Fruit fly (Drosophila melanogaster) whole organism, pupa: ENCODE results near the gene Usp14.

Experiments used
- CG12605 ChIP-seq: fragments of 200-800 bp; sonication (Bioruptor generic); IDR thresholded peaks from 2 replicates; pipeline ENCODE4 v1.3.6; 2022; ENCODE audit warnings: missing biosample characterization, missing genetic modification characterization
- CG13204 ChIP-seq: fragments of 200-800 bp; sonication (Bioruptor generic); optimal IDR thresholded peaks from 2 replicates; lab custom pipeline; 2018; ENCODE audit warnings: missing biosample characterization, mild to moderate bottlenecking, missing genetic modification characterization, moderate library complexity
- CG14655 ChIP-seq: fragments of 200-800 bp; sonication (Bioruptor generic); optimal IDR thresholded peaks from 3 replicates; lab custom pipeline; 2017; ENCODE audit warnings: mild to moderate bottlenecking, missing biosample characterization, missing genetic modification reagents, missing genetic modification characterization
- CG15710 ChIP-seq: fragments of 200-800 bp; sonication (Bioruptor generic); optimal IDR thresholded peaks from 2 replicates; lab custom pipeline; 2018; ENCODE audit warnings: missing biosample characterization, mild to moderate bottlenecking, missing genetic modification characterization, moderate library complexity
- CG17806 ChIP-seq: fragments of 200-800 bp; sonication (Bioruptor generic); optimal IDR thresholded peaks from 2 replicates; lab custom pipeline; 2018; ENCODE audit warnings: missing biosample characterization, mild to moderate bottlenecking, missing genetic modification characterization, moderate library complexity
- CG32121 ChIP-seq: fragments of 200-800 bp; sonication (Bioruptor generic); IDR thresholded peaks from 2 replicates; pipeline ENCODE4 v1.3.6; 2022; ENCODE audit warnings: missing biosample characterization, missing genetic modification characterization
- CG8159 ChIP-seq: fragments of 200-800 bp; sonication (Bioruptor generic); optimal IDR thresholded peaks from 3 replicates; lab custom pipeline; 2018; ENCODE audit warnings: missing biosample characterization, mild to moderate bottlenecking, missing genetic modification characterization, moderate library complexity
- CG9948 ChIP-seq: fragments of 200-800 bp; sonication (Bioruptor generic); optimal IDR thresholded peaks from 2 replicates; lab custom pipeline; 2018; ENCODE audit warnings: missing biosample characterization, mild to moderate bottlenecking, missing genetic modification characterization, moderate library complexity
- EcR ChIP-seq: fragments of 200-800 bp; sonication (Bioruptor generic); optimal IDR thresholded peaks from 3 replicates; lab custom pipeline; 2019; ENCODE audit warnings: missing biosample characterization, missing genetic modification characterization, mild to moderate bottlenecking, moderate library complexity, missing genetic modification reagents
- Pif1B ChIP-seq: fragments of 200-800 bp; sonication (Bioruptor generic); optimal IDR thresholded peaks from 3 replicates; lab custom pipeline; 2016; ENCODE audit warnings: missing biosample characterization, missing genetic modification characterization
- fd96Ca ChIP-seq: fragments of 200-800 bp; sonication (Bioruptor generic); IDR thresholded peaks from 3 replicates; pipeline ENCODE4 v1.3.6; 2022; ENCODE audit warnings: missing biosample characterization, missing genetic modification characterization
- gl ChIP-seq: fragments of 200-800 bp; sonication (Bioruptor generic); optimal IDR thresholded peaks from 2 replicates; lab custom pipeline; 2018; ENCODE audit warnings: missing biosample characterization, mild to moderate bottlenecking, missing genetic modification characterization
- rn ChIP-seq: fragments of 200-800 bp; sonication (Bioruptor generic); IDR thresholded peaks from 2 replicates; pipeline ENCODE4 v1.3.6; 2022; ENCODE audit warnings: missing biosample characterization, missing genetic modification characterization

DNA sequence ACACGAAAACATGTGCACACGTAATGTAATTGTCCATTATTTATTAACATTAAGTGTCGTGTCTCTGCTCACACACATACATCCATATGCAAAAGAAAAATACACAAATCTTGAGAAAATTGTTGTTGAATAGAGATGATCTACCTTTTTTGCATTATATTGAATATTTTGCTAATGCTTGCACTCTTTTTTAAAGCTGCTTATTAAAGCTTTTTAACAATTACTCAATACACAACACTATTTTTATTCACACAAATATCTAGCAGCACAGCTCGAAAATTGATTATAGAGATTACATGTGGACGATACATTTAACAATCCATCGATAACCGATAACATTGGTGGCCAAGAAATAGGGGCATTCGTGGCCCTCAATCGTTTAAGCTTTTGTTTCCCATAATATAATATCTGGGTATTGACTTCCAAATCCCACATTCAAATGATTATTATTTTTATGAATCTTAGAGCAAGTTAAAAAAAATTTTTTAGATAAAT, 22.1 kb downstream of the Usp14 start, which contains the start of gene Ufd4:
- TF ChIP-seq CG17806 (tag; lab: Kevin White, UChicago) (peak; percentile 49), CG12605 (GFP tag; lab: Robert Waterston, UW) (no peak), CG8159 (no peak), CG13204 (GFP tag; lab: Kevin White, UChicago) (no peak), gl (no peak), EcR (GFP tag; lab: Kevin White, UChicago) (no peak), rn (GFP tag; lab: Robert Waterston, UW) (no peak), Pif1B (no peak), fd96Ca (no peak), CG32121 (peak; percentile 66), CG9948 (tag; lab: Kevin White, UChicago) (no peak), CG15710 (tag; lab: Kevin White, UChicago) (peak; percentile 38), CG14655 (no peak)
